Fruit fly (Drosophila melanogaster): ENCODE measurements around the gene CG34175.
"Not testable (repeated sequence)": the region's sequence is repeated elsewhere in the genome, so short reads cannot be mapped to it uniquely, and the experiment has no call there.

Gene CG34175

dm6 chr2L:3372483-3372929 is 25.3 kb upstream of the CG34175 start:
- peak; percentile 39 for TF ChIP-seq Pif1A (GFP tag; optimal IDR thresholded peaks at IDR 0.05)
- TF ChIP-seq CG14655 (GFP tag; optimal IDR thresholded peaks at IDR 0.05), result peak; percentile 29
- peak; percentile 35; the same call in 1 of the 3 replicates for TF ChIP-seq fd96Ca (GFP tag; IDR thresholded peaks at IDR 0.05)
- TF ChIP-seq CG4496 (GFP tag; IDR thresholded peaks at IDR 0.05), result peak; percentile 47; the same call in 1 of the 3 replicates
- no peak for TF ChIP-seq CG9948 (tag; optimal IDR thresholded peaks at IDR 0.05)
- TF ChIP-seq Snoo (tag; optimal IDR thresholded peaks at IDR 0.05), result no peak
- no peak for TF ChIP-seq CG34367 (tag; optimal IDR thresholded peaks at IDR 0.05)
- TF ChIP-seq D1 (tag; optimal IDR thresholded peaks at IDR 0.05), result no peak
- TF ChIP-seq CG15710 (tag; optimal IDR thresholded peaks at IDR 0.05), result peak; percentile 2
- peak; percentile 41; the same call in 1 of the 2 replicates for TF ChIP-seq CG32121 (GFP tag; IDR thresholded peaks at IDR 0.05)
- TF ChIP-seq gl (tag; optimal IDR thresholded peaks at IDR 0.05), result no peak
- TF ChIP-seq CG8159 (tag; optimal IDR thresholded peaks at IDR 0.05), result peak; percentile 20
- peak; percentile 3 for TF ChIP-seq CG17806 (tag; optimal IDR thresholded peaks at IDR 0.05)
- TF ChIP-seq CG12605 (GFP tag; IDR thresholded peaks at IDR 0.05), result no peak
- peak; percentile 24 for TF ChIP-seq CG8301 (tag; optimal IDR thresholded peaks at IDR 0.05)
- peak; percentile 49 for TF ChIP-seq Ets98B (GFP tag; IDR thresholded peaks at IDR 0.05)

dm6 chr2L:3373242-3373641 is 24.6 kb upstream of the CG34175 start, which contains the start of gene GramD1B:
Gene GramD1B (minus strand): TSS chr2L:3373372.
- TF ChIP-seq Pif1B (GFP tag; optimal IDR thresholded peaks at IDR 0.05) (no peak), CG13204 (GFP tag; optimal IDR thresholded peaks at IDR 0.05) (no peak)

- no peak for TF ChIP-seq Pif1A (GFP tag; optimal IDR thresholded peaks at IDR 0.05)
- no peak for TF ChIP-seq rn (GFP tag; IDR thresholded peaks at IDR 0.05)
- TF ChIP-seq CG9948 (tag; optimal IDR thresholded peaks at IDR 0.05), result no peak
- TF ChIP-seq CG14655 (GFP tag; optimal IDR thresholded peaks at IDR 0.05), result no peak
- TF ChIP-seq D1 (tag; optimal IDR thresholded peaks at IDR 0.05), result no peak
- TF ChIP-seq CG10348 (GFP tag; IDR thresholded peaks at IDR 0.05), result no peak
- no peak for TF ChIP-seq Ets98B (GFP tag; IDR thresholded peaks at IDR 0.05)
- TF ChIP-seq fd96Ca (GFP tag; IDR thresholded peaks at IDR 0.05), result no peak
Measured at dm6 chr2L:3375611-3376010, 22.2 kb upstream of the CG34175 start, which contains the start of gene CG15412. Gene CG15412 (minus strand): TSS chr2L:3375711.

dm6 chr2L:3376684-3377086 is 21.1 kb upstream of the CG34175 start, which contains the start of the genes CG9662 and Ptpa:
Gene CG9662 (minus strand): TSS chr2L:3376737.
Gene Ptpa (plus strand): TSS chr2L:3377002.
- peak; percentile 42 for TF ChIP-seq Ets98B (GFP tag; IDR thresholded peaks at IDR 0.05)
- peak; percentile 59 for TF ChIP-seq CG8301 (tag; optimal IDR thresholded peaks at IDR 0.05)
- peak; percentile 62 for TF ChIP-seq rn (GFP tag; IDR thresholded peaks at IDR 0.05)
- TF ChIP-seq CG9948 (tag; optimal IDR thresholded peaks at IDR 0.05), result peak; percentile 62
- TF ChIP-seq CG34367 (tag; optimal IDR thresholded peaks at IDR 0.05), result peak; percentile 35
- TF ChIP-seq CG10348 (GFP tag; IDR thresholded peaks at IDR 0.05), result 0 out of 2 replicates have a peak, but pooled peaks have one; percentile 14
- TF ChIP-seq gl (tag; optimal IDR thresholded peaks at IDR 0.05), result no peak
- no peak for TF ChIP-seq CG12605 (GFP tag; IDR thresholded peaks at IDR 0.05)
- no peak for TF ChIP-seq Pif1B (GFP tag; optimal IDR thresholded peaks at IDR 0.05)
- peak; percentile 61 for TF ChIP-seq CG15710 (tag; optimal IDR thresholded peaks at IDR 0.05)
- peak; percentile 67 for TF ChIP-seq CG4496 (GFP tag; IDR thresholded peaks at IDR 0.05)
- TF ChIP-seq Pif1A (GFP tag; optimal IDR thresholded peaks at IDR 0.05), result peak; percentile 54
- peak; percentile 65 for TF ChIP-seq CG14655 (GFP tag; optimal IDR thresholded peaks at IDR 0.05)
- TF ChIP-seq CG13204 (GFP tag; optimal IDR thresholded peaks at IDR 0.05), result no peak
- no peak for TF ChIP-seq Snoo (tag; optimal IDR thresholded peaks at IDR 0.05)
- TF ChIP-seq CG8159 (tag; optimal IDR thresholded peaks at IDR 0.05), result peak; percentile 67
- TF ChIP-seq fd96Ca (GFP tag; IDR thresholded peaks at IDR 0.05), result peak; percentile 76
- peak; percentile 56; the same call in 1 of the 2 replicates for TF ChIP-seq CG32121 (GFP tag; IDR thresholded peaks at IDR 0.05)
- no peak for TF ChIP-seq D1 (tag; optimal IDR thresholded peaks at IDR 0.05)
- peak; percentile 59 for TF ChIP-seq CG17806 (tag; optimal IDR thresholded peaks at IDR 0.05)
- TF ChIP-seq EcR (GFP tag; optimal IDR thresholded peaks at IDR 0.05), result no peak

- TF ChIP-seq CG13204 (GFP tag; optimal IDR thresholded peaks at IDR 0.05), result no peak
- no peak for TF ChIP-seq Pif1A (GFP tag; optimal IDR thresholded peaks at IDR 0.05)
- no peak for TF ChIP-seq CG32121 (GFP tag; IDR thresholded peaks at IDR 0.05)
Measured at dm6 chr2L:3387643-3388042, 10.2 kb upstream of the CG34175 start, which contains the start of gene Sfp23F. Gene Sfp23F (minus strand): TSS chr2L:3387743.

- not testable (repeated sequence) for TF ChIP-seq CG17806 (tag; optimal IDR thresholded peaks at IDR 0.05); rn (GFP tag; IDR thresholded peaks at IDR 0.05); CG8159 (tag; optimal IDR thresholded peaks at IDR 0.05)
Measured at dm6 chr2L:3388396-3388795, 9.4 kb upstream of the CG34175 start, which contains the start of gene CG42460. Gene CG42460 (minus strand): TSS chr2L:3388496.

dm6 chr2L:3407722-3408121 is 9.9 kb downstream of the CG34175 start:
- TF ChIP-seq rn (GFP tag; IDR thresholded peaks at IDR 0.05) (no peak), Pif1A (GFP tag; optimal IDR thresholded peaks at IDR 0.05) (no peak), CG14655 (GFP tag; optimal IDR thresholded peaks at IDR 0.05) (no peak), EcR (GFP tag; optimal IDR thresholded peaks at IDR 0.05) (no peak), fd96Ca (GFP tag; IDR thresholded peaks at IDR 0.05) (no peak), CG4496 (GFP tag; IDR thresholded peaks at IDR 0.05) (no peak), gl (tag; optimal IDR thresholded peaks at IDR 0.05) (no peak), CG17806 (tag; optimal IDR thresholded peaks at IDR 0.05) (no peak), Pif1B (GFP tag; optimal IDR thresholded peaks at IDR 0.05) (no peak), CG12605 (GFP tag; IDR thresholded peaks at IDR 0.05) (no peak), CG8159 (tag; optimal IDR thresholded peaks at IDR 0.05) (no peak), CG32121 (GFP tag; IDR thresholded peaks at IDR 0.05) (no peak), CG9948 (tag; optimal IDR thresholded peaks at IDR 0.05) (no peak), CG13204 (GFP tag; optimal IDR thresholded peaks at IDR 0.05) (no peak), CG34367 (tag; optimal IDR thresholded peaks at IDR 0.05) (no peak), D1 (tag; optimal IDR thresholded peaks at IDR 0.05) (no peak), CG15710 (tag; optimal IDR thresholded peaks at IDR 0.05) (no peak)
